Worm (Caenorhabditis elegans): Measurements from ENCODE around the gene C06A6.7.

DNA sequence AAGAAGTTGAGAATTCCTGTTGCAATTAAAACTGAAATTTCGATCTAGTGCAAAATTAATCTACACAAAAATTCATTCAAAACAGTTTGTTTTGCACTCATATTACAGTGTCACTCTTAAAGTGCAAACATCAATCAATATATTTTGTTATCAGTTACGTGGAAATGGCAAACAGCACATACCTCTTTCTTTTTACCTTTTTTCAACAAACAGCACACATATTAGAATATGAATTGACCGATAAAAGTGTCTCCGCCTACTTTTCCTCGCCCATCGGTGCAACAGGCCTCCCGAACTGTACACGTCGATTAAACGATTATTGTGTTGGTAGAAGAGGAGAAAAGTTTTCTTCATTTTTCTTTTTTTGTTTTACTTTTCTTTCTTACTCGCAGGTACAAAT is 2.9 kb upstream of the C06A6.7 start:
- TF ChIP-seq ceh-31 (tag; optimal IDR thresholded peaks at IDR 0.05) (no peak), ceh-30 (tag; optimal IDR thresholded peaks at IDR 0.05) (no peak), hlh-30 (tag; optimal IDR thresholded peaks at IDR 0.05; ENCODE audit: insufficient read depth) (no peak), hlh-8 (tag; optimal IDR thresholded peaks at IDR 0.05) (no peak), elt-2 (tag; optimal IDR thresholded peaks at IDR 0.05) (peak; percentile 42), tbx-2 (tag; optimal IDR thresholded peaks at IDR 0.05) (no peak), zip-5 (tag; optimal IDR thresholded peaks at IDR 0.05) (no peak), ama-1 (optimal IDR thresholded peaks at IDR 0.05) (no peak), ceh-9 (tag; optimal IDR thresholded peaks at IDR 0.05) (no peak), ceh-22 (tag; optimal IDR thresholded peaks at IDR 0.05) (no peak), unc-3 (GFP tag; conservative IDR thresholded peaks at IDR 0.05) (no peak), unc-3 (tag; optimal IDR thresholded peaks at IDR 0.05) (no peak)

Measured in whole organism, late embryonic.